Worm (Caenorhabditis elegans) whole organism, late embryonic: ENCODE measurements around the gene F35E8.6.

Source experiments
- C08G9.2 ChIP-seq: sonication (generic microtip); optimal IDR thresholded peaks from 2 replicates; lab custom pipeline; 2016; ENCODE audit warnings: mild to moderate bottlenecking, missing genetic modification characterization, moderate library complexity, missing compliant biosample characterization
- F13H6.1 ChIP-seq: sonication (generic microtip); optimal IDR thresholded peaks from 2 replicates; lab custom pipeline; 2016; ENCODE audit warnings: missing genetic modification characterization, missing compliant biosample characterization
- K02D7.2 ChIP-seq: sonication (generic microtip); optimal IDR thresholded peaks from 2 replicates; lab custom pipeline; 2017; ENCODE audit warnings: mild to moderate bottlenecking, missing genetic modification characterization, missing compliant biosample characterization
- T23F11.4 ChIP-seq: fragments of 200-800 bp; sonication (Bioruptor generic); optimal IDR thresholded peaks from 2 replicates; lab custom pipeline; 2018; ENCODE audit warnings: mild to moderate bottlenecking, missing genetic modification characterization, missing compliant biosample characterization
- ama-1 ChIP-seq: fragments of 150-350 bp; optimal IDR thresholded peaks from 2 replicates; lab custom pipeline; 2014
- ceh-18 ChIP-seq: sonication (generic microtip); optimal IDR thresholded peaks from 2 replicates; lab custom pipeline; 2016; ENCODE audit warnings: missing genetic modification characterization, missing compliant biosample characterization
- ceh-2 ChIP-seq: sonication (generic microtip); optimal IDR thresholded peaks from 2 replicates; lab custom pipeline; 2016; ENCODE audit warnings: missing genotype, missing genetic modification characterization, missing compliant biosample characterization
- ceh-24 ChIP-seq: sonication (generic microtip); optimal IDR thresholded peaks from 2 replicates; lab custom pipeline; 2016; ENCODE audit warnings: mild to moderate bottlenecking, missing genetic modification characterization, missing compliant biosample characterization
- ceh-31 ChIP-seq: sonication (generic microtip); optimal IDR thresholded peaks from 2 replicates; lab custom pipeline; 2016; ENCODE audit warnings: missing genetic modification characterization, missing compliant biosample characterization
- ceh-34 ChIP-seq: sonication (generic microtip); optimal IDR thresholded peaks from 2 replicates; lab custom pipeline; 2016; ENCODE audit warnings: mild to moderate bottlenecking, missing genetic modification characterization, missing compliant biosample characterization
- ceh-48 ChIP-seq: sonication (generic microtip); optimal IDR thresholded peaks from 2 replicates; lab custom pipeline; 2016; ENCODE audit warnings: missing genetic modification characterization, inconsistent platforms, missing compliant biosample characterization
- ceh-9 ChIP-seq: sonication (generic microtip); optimal IDR thresholded peaks from 2 replicates; lab custom pipeline; 2016; ENCODE audit warnings: mild to moderate bottlenecking, missing genetic modification characterization, inconsistent platforms, missing compliant biosample characterization
- che-1 ChIP-seq: sonication (generic microtip); optimal IDR thresholded peaks from 2 replicates; lab custom pipeline; 2016; ENCODE audit warnings: mild to moderate bottlenecking, missing genetic modification characterization, missing compliant biosample characterization
- dve-1 ChIP-seq: sonication (generic microtip); optimal IDR thresholded peaks from 2 replicates; lab custom pipeline; 2017; ENCODE audit warnings: antibody characterized with exemption, mild to moderate bottlenecking, missing genetic modification characterization, missing compliant biosample characterization
- elt-2 ChIP-seq: sonication (generic microtip); optimal IDR thresholded peaks from 2 replicates; lab custom pipeline; 2016; ENCODE audit warnings: missing genetic modification reagents, missing genetic modification characterization, missing compliant biosample characterization
- elt-4 ChIP-seq: sonication (generic microtip); optimal IDR thresholded peaks from 2 replicates; lab custom pipeline; 2016; ENCODE audit warnings: missing genetic modification characterization, missing compliant biosample characterization
- eyg-1 ChIP-seq: sonication (generic microtip); optimal IDR thresholded peaks from 2 replicates; lab custom pipeline; 2016; ENCODE audit warnings: missing genotype, missing genetic modification characterization, missing compliant biosample characterization
- fkh-10 ChIP-seq: fragments of 150-350 bp; optimal IDR thresholded peaks from 2 replicates; lab custom pipeline; 2014; ENCODE audit warnings: missing biosample characterization, missing genetic modification reagents, missing genetic modification characterization
- hlh-13 ChIP-seq: fragments of 200-800 bp; sonication (Bioruptor generic); optimal IDR thresholded peaks from 2 replicates; lab custom pipeline; 2018; ENCODE audit warnings: mild to moderate bottlenecking, missing genetic modification characterization, missing compliant biosample characterization
- hlh-6 ChIP-seq: sonication (generic microtip); optimal IDR thresholded peaks from 2 replicates; lab custom pipeline; 2016; ENCODE audit warnings: missing genotype, missing genetic modification characterization, missing compliant biosample characterization
- hlh-8 ChIP-seq: sonication (generic microtip); optimal IDR thresholded peaks from 2 replicates; lab custom pipeline; 2016; ENCODE audit warnings: missing genotype, missing genetic modification characterization, missing compliant biosample characterization
- lim-6 ChIP-seq: sonication (generic microtip); optimal IDR thresholded peaks from 2 replicates; lab custom pipeline; 2016; ENCODE audit warnings: missing genetic modification characterization, missing compliant biosample characterization
- madf-2 ChIP-seq: sonication (generic microtip); optimal IDR thresholded peaks from 2 replicates; lab custom pipeline; 2017; ENCODE audit warnings: missing genetic modification characterization, missing compliant biosample characterization
- nfya-1 ChIP-seq: sonication (generic microtip); optimal IDR thresholded peaks from 2 replicates; lab custom pipeline; 2017; ENCODE audit warnings: missing genetic modification characterization, mild to moderate bottlenecking, missing compliant biosample characterization, antibody characterized with exemption, moderate library complexity
- odd-2 ChIP-seq: sonication (generic microtip); optimal IDR thresholded peaks from 2 replicates; lab custom pipeline; 2017; ENCODE audit warnings: antibody characterized with exemption, mild to moderate bottlenecking, missing genetic modification characterization, missing compliant biosample characterization
- pag-3 ChIP-seq: sonication (generic microtip); optimal IDR thresholded peaks from 2 replicates; lab custom pipeline; 2016; ENCODE audit warnings: missing compliant biosample characterization, missing genetic modification characterization, borderline replicate concordance
- pat-9 ChIP-seq: fragments of 200-800 bp; sonication (Bioruptor generic); optimal IDR thresholded peaks from 2 replicates; lab custom pipeline; 2018; ENCODE audit warnings: mild to moderate bottlenecking, missing genetic modification characterization, moderate library complexity, missing compliant biosample characterization
- pax-1 ChIP-seq: fragments of 150-350 bp; optimal IDR thresholded peaks from 2 replicates; lab custom pipeline; 2014; ENCODE audit warnings: missing biosample characterization, missing genetic modification characterization
- pha-4 ChIP-seq: fragments of 150-350 bp; optimal IDR thresholded peaks from 2 replicates; lab custom pipeline; 2018; ENCODE audit warnings: missing biosample characterization, missing genetic modification reagents, missing genetic modification characterization
- pqm-1 ChIP-seq: sonication (generic microtip); optimal IDR thresholded peaks from 2 replicates; lab custom pipeline; 2016; ENCODE audit warnings: missing genetic modification characterization, missing compliant biosample characterization
- pros-1 ChIP-seq: fragments of 150-350 bp; optimal IDR thresholded peaks from 2 replicates; lab custom pipeline; 2014; ENCODE audit warnings: missing biosample characterization, missing genetic modification reagents, missing genetic modification characterization
- rnt-1 ChIP-seq: sonication (generic microtip); optimal IDR thresholded peaks from 2 replicates; lab custom pipeline; 2016; ENCODE audit warnings: missing genetic modification characterization, missing compliant biosample characterization
- syd-9 ChIP-seq: sonication (generic microtip); optimal IDR thresholded peaks from 2 replicates; lab custom pipeline; 2016; ENCODE audit warnings: mild to moderate bottlenecking, missing genetic modification characterization, moderate library complexity, missing compliant biosample characterization
- tbx-2 ChIP-seq: sonication (generic microtip); optimal IDR thresholded peaks from 2 replicates; lab custom pipeline; 2016; ENCODE audit warnings: missing genetic modification characterization, missing compliant biosample characterization
- tbx-7 ChIP-seq: sonication (generic microtip); optimal IDR thresholded peaks from 2 replicates; lab custom pipeline; 2016; ENCODE audit warnings: missing genotype, missing genetic modification characterization, missing compliant biosample characterization
- ttx-3 ChIP-seq: sonication (generic microtip); optimal IDR thresholded peaks from 2 replicates; lab custom pipeline; 2016; ENCODE audit warnings: missing genetic modification reagents, missing genetic modification characterization, missing compliant biosample characterization
- unc-86 ChIP-seq: sonication (generic microtip); optimal IDR thresholded peaks from 2 replicates; lab custom pipeline; 2016; ENCODE audit warnings: missing genetic modification characterization, missing compliant biosample characterization

The F35E8.6 gene

DNA sequence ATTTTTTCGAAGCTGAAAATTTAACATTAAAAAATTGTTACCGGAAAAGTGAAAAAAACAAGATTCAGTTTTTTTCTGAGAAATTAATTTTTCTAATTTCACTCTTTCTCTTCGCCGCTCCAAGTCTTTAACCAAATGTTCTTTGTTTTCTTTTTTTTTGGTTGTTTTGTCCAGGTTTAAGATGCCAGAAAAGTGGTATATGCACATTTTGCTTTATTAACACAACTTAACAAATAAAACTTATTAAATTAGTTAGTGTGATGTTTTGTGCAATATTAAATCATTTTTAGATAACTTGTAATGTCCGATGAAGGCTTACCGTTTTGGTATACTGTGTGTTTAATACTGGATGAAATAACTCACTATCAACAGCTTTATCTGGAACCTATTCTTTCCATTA, 31.2 kb downstream of the F35E8.6 start, which contains the start of gene srw-53:
Gene srw-53 (plus strand): TSS at position 301 of the 400 bp plus-strand sequence.
- TF ChIP-seq ttx-3 (tag; lab: Kevin White, UChicago) (no peak), hlh-6 (no peak), nfya-1 (tag; lab: Kevin White, UChicago) (no peak), pag-3 (tag; lab: Kevin White, UChicago) (no peak), T23F11.4 (GFP tag; lab: Kevin White, UChicago) (no peak), pat-9 (tag; lab: Kevin White, UChicago) (no peak), K02D7.2 (tag; lab: Kevin White, UChicago) (no peak), ceh-9 (tag; lab: Kevin White, UChicago) (no peak), syd-9 (tag; lab: Kevin White, UChicago) (no peak), ceh-18 (tag; lab: Kevin White, UChicago) (no peak), ceh-31 (tag; lab: Kevin White, UChicago) (no peak), unc-86 (tag; lab: Kevin White, UChicago) (no peak), ceh-24 (tag; lab: Kevin White, UChicago) (no peak), elt-4 (tag; lab: Kevin White, UChicago) (no peak), pha-4 (no peak), fkh-10 (no peak), odd-2 (tag; lab: Kevin White, UChicago) (no peak)

DNA sequence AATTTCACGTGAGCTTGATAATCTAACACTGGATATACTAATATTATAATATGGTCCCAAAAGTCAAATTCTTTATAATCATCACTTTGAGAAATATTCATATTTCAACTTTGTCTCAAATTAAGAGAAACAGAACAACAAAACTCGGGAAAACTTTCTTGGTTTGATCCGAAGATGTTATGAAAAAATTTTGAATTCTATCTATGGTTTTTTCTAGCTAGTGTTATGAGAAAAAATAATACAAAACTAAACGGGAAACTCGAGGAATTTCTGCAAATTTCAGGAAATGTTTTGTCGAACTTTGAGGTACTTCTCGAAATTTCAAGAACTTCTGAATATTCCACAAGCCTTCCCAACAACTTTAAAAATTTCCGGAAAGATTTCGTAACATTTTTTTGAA, 39.0 kb downstream of the F35E8.6 start, which contains the start of gene srw-59:
Gene srw-59 (minus strand): TSS at position 101 of the 400 bp plus-strand sequence.
- TF ChIP-seq C08G9.2 (tag; lab: Kevin White, UChicago) (no peak), elt-2 (tag; lab: Kevin White, UChicago) (no peak)

DNA sequence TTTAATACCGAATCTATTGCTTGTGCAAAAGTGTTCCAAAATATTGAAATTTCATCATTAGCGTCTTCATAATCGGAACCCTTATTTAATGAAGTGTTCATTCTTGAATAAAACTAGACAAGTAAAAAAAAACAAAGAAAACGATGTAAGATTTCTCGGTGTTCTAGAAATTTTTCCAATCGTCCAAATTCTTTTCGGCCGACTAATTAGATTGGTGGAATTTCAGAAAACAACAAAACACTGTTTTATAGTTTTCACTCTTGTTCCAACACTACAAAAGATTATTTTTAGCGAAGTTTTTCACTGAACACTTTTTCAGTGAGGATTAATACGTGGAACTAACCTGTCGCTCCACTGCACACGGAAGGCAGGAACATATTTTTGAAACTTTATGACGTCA, 40.8 kb downstream of the F35E8.6 start, which contains the start of gene srw-56:
Gene srw-56 (minus strand): TSS at position 101 of the 400 bp plus-strand sequence.
- no peak for TF ChIP-seq unc-86 (tag; lab: Kevin White, UChicago)
- TF ChIP-seq madf-2 (tag; lab: Kevin White, UChicago), result no peak
- no peak for TF ChIP-seq tbx-2 (tag; lab: Kevin White, UChicago)
- no peak for TF ChIP-seq hlh-8 (tag; lab: Kevin White, UChicago)
- TF ChIP-seq pat-9 (tag; lab: Kevin White, UChicago), result no peak
- TF ChIP-seq che-1 (tag; lab: Kevin White, UChicago), result no peak
- no peak for TF ChIP-seq ceh-9 (tag; lab: Kevin White, UChicago)
- no peak for TF ChIP-seq F13H6.1 (tag; lab: Kevin White, UChicago)
- TF ChIP-seq pag-3 (tag; lab: Kevin White, UChicago), result no peak

DNA sequence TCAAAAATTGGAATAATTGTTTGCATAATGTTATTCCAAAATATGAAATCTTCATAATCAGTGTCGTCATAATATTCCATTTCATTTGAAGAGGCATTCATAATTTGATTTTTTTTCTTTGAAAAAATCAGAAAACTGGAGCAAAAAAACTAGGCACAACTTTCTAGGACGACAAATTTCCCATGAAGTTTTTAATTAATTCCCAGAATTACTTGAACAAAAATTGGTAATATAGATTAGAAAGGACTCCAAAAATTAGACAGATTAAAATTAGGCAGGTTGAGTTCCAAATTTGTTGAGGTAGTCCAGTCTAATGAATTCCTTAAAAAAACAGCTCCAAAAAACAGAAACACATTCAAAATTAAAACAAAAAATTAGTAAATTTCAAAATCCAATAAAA, 43.0 kb downstream of the F35E8.6 start, which contains the start of gene srw-57:
Gene srw-57 (minus strand): TSS at position 101 of the 400 bp plus-strand sequence.
- TF ChIP-seq lim-6 (tag; lab: Kevin White, UChicago) (no peak), ceh-34 (tag; lab: Kevin White, UChicago) (no peak), ttx-3 (tag; lab: Kevin White, UChicago) (no peak), ceh-2 (tag; lab: Kevin White, UChicago) (no peak), rnt-1 (tag; lab: Kevin White, UChicago) (no peak), eyg-1 (no peak), ceh-48 (tag; lab: Kevin White, UChicago) (no peak), C08G9.2 (tag; lab: Kevin White, UChicago) (no peak), tbx-7 (tag; lab: Kevin White, UChicago) (no peak), syd-9 (tag; lab: Kevin White, UChicago) (no peak), K02D7.2 (tag; lab: Kevin White, UChicago) (no peak), hlh-13 (GFP tag; lab: Kevin White, UChicago) (no peak), pqm-1 (tag; lab: Kevin White, UChicago) (no peak), ceh-24 (tag; lab: Kevin White, UChicago) (no peak), pros-1 (tag; lab: Kevin White, UChicago) (no peak), dve-1 (tag; lab: Kevin White, UChicago) (no peak), ama-1 (no peak), pax-1 (tag; lab: Kevin White, UChicago) (no peak)
- TF ChIP-seq, all 69 proteins: peak for 0
